Fruit fly (Drosophila melanogaster): ENCODE data around the gene MED17.

The MED17 gene

dm6 chr3R:18164052-18164722, 24.7 kb upstream of the MED17 start, which contains the start of the genes CG7218 and Cbp20 (continued):
- TF ChIP-seq nmo (GFP tag; optimal IDR thresholded peaks at IDR 0.05) (peak; percentile 73), wdn (GFP tag; IDR thresholded peaks at IDR 0.05) (peak; percentile 64; the same call in 1 of the 2 replicates), mirr (GFP tag; optimal IDR thresholded peaks at IDR 0.05) (no peak), lilli (GFP tag; optimal IDR thresholded peaks at IDR 0.05) (peak; percentile 87), CG14860 (GFP tag; IDR thresholded peaks at IDR 0.05; ENCODE audit: partially characterized antibody) (peak; percentile 68; the same call in 1 of the 3 replicates), CG11723 (GFP tag; optimal IDR thresholded peaks at IDR 0.05) (peak; percentile 34), CG33557 (GFP tag; optimal IDR thresholded peaks at IDR 0.05) (peak; percentile 65), pros (GFP tag; optimal IDR thresholded peaks at IDR 0.05) (no peak), vvl (GFP tag; IDR thresholded peaks at IDR 0.05) (peak; percentile 82), Rfx (GFP tag; IDR thresholded peaks at IDR 0.05) (peak; percentile 93), zen (tag; optimal IDR thresholded peaks at IDR 0.05) (peak; percentile 16), CG15011 (GFP tag; optimal IDR thresholded peaks at IDR 0.05) (no peak), ftz-f1 (GFP tag; optimal IDR thresholded peaks at IDR 0.05) (no peak), Dip2 (GFP tag; IDR thresholded peaks at IDR 0.05) (no peak), corto (GFP tag; optimal IDR thresholded peaks at IDR 0.05) (no peak), gsb-n (tag; optimal IDR thresholded peaks at IDR 0.05) (peak; percentile 20), Adf1 (GFP tag; IDR thresholded peaks at IDR 0.05) (peak; percentile 95), CG2199 (GFP tag; IDR thresholded peaks at IDR 0.05) (no peak), bab2 (GFP tag; optimal IDR thresholded peaks at IDR 0.05) (peak; percentile 46), CG1602 (GFP tag; optimal IDR thresholded peaks at IDR 0.05) (peak; percentile 87), CG10462 (GFP tag; optimal IDR thresholded peaks at IDR 0.05) (peak; percentile 45), inv (GFP tag; IDR thresholded peaks at IDR 0.05; ENCODE audit: partially characterized antibody) (peak; percentile 80), salm (tag; optimal IDR thresholded peaks at IDR 0.05) (no peak), HmgZ (tag; optimal IDR thresholded peaks at IDR 0.05) (peak; percentile 65), zfh1 (GFP tag; IDR thresholded peaks at IDR 0.05) (peak; percentile 74), HmgD (GFP tag; optimal IDR thresholded peaks at IDR 0.05) (peak; percentile 31), CG7556 (GFP tag; optimal IDR thresholded peaks at IDR 0.05) (peak; percentile 56), lov (optimal IDR thresholded peaks at IDR 0.05) (no peak), lov (GFP tag; IDR thresholded peaks at IDR 0.05) (no peak), disco-r (GFP tag; optimal IDR thresholded peaks at IDR 0.05) (no peak), Doc2 (GFP tag; IDR thresholded peaks at IDR 0.05) (no peak), Dref (GFP tag; IDR thresholded peaks at IDR 0.05) (peak; percentile 62), CG4404 (GFP tag; IDR thresholded peaks at IDR 0.05) (no peak; the same call in 1 of the 2 replicates), Atf-2 (GFP tag; optimal IDR thresholded peaks at IDR 0.05) (peak; percentile 8), ems (GFP tag; optimal IDR thresholded peaks at IDR 0.05) (peak; percentile 49), sd (tag; optimal IDR thresholded peaks at IDR 0.05) (peak; percentile 65), CG11696 (GFP tag; IDR thresholded peaks at IDR 0.05) (no peak; the same call in 1 of the 2 replicates), Dbx (GFP tag; IDR thresholded peaks at IDR 0.05) (peak; percentile 91), psq (GFP tag; optimal IDR thresholded peaks at IDR 0.05) (no peak), fu2 (GFP tag; optimal IDR thresholded peaks at IDR 0.05) (peak; percentile 32), dati (GFP tag; IDR thresholded peaks at IDR 0.05) (0 out of 2 replicates have a peak, but pooled peaks have one; percentile 26), eve (GFP tag; optimal IDR thresholded peaks at IDR 0.05) (no peak)
